Fruit fly (Drosophila melanogaster) whole organism, embryonic: Measurements from ENCODE around the gene Pstk.

Experiments used
- Adf1 ChIP-seq: fragments of 200-800 bp; sonication (Bioruptor generic); IDR thresholded peaks from 2 replicates; pipeline ENCODE4 v1.3.6; 2022; ENCODE audit warnings: missing biosample characterization, missing genetic modification characterization
- CG10267 ChIP-seq: fragments of 200-800 bp; sonication (Bioruptor generic); optimal IDR thresholded peaks from 2 replicates; lab custom pipeline; 2018; ENCODE audit warnings: missing biosample characterization, mild to moderate bottlenecking, missing genetic modification characterization, moderate library complexity
- CG10543 ChIP-seq: fragments of 200-800 bp; sonication (Bioruptor generic); optimal IDR thresholded peaks from 3 replicates; lab custom pipeline; 2017; ENCODE audit warnings: missing biosample characterization, mild to moderate bottlenecking, missing genetic modification characterization, moderate library complexity
- CG11093 ChIP-seq: fragments of 200-800 bp; sonication (Bioruptor generic); IDR thresholded peaks from 3 replicates; pipeline ENCODE4 v1.3.6; 2022; ENCODE audit warnings: missing biosample characterization, missing genetic modification characterization
- CG12659 ChIP-seq: fragments of 200-800 bp; sonication (Bioruptor generic); optimal IDR thresholded peaks from 3 replicates; lab custom pipeline; 2017; ENCODE audit warnings: mild to moderate bottlenecking, missing biosample characterization, missing genetic modification reagents, missing genetic modification characterization
- CG14710 ChIP-seq: fragments of 200-800 bp; sonication (Bioruptor generic); optimal IDR thresholded peaks from 3 replicates; lab custom pipeline; 2019; ENCODE audit warnings: missing biosample characterization, mild to moderate bottlenecking, missing genetic modification characterization, moderate library complexity
- CG15479 ChIP-seq: fragments of 200-800 bp; sonication (Bioruptor generic); optimal IDR thresholded peaks from 3 replicates; lab custom pipeline; 2019; ENCODE audit warnings: missing biosample characterization, mild to moderate bottlenecking, missing genetic modification characterization, moderate library complexity
- CG17385 ChIP-seq: fragments of 200-800 bp; sonication (Bioruptor generic); optimal IDR thresholded peaks from 3 replicates; lab custom pipeline; 2018; ENCODE audit warnings: missing biosample characterization, mild to moderate bottlenecking, missing genetic modification characterization
- CG2116 ChIP-seq: fragments of 200-800 bp; sonication (Bioruptor generic); optimal IDR thresholded peaks from 3 replicates; lab custom pipeline; 2018; ENCODE audit warnings: missing biosample characterization, mild to moderate bottlenecking, missing genetic modification characterization
- CG2712 ChIP-seq: fragments of 200-800 bp; optimal IDR thresholded peaks from 3 replicates; lab custom pipeline; 2019; ENCODE audit warnings: missing biosample characterization, mild to moderate bottlenecking, missing genetic modification characterization, moderate library complexity
- CG31365 ChIP-seq: fragments of 200-800 bp; sonication (Bioruptor generic); optimal IDR thresholded peaks from 2 replicates; lab custom pipeline; 2018; ENCODE audit warnings: missing biosample characterization, mild to moderate bottlenecking, missing genetic modification characterization
- CG34224 ChIP-seq: fragments of 200-800 bp; sonication (Bioruptor generic); IDR thresholded peaks from 3 replicates; pipeline ENCODE4 v1.3.6; 2022; ENCODE audit warnings: missing biosample characterization, missing genetic modification characterization; ENCODE audit not compliant: partially characterized antibody
- CG34376 ChIP-seq: fragments of 200-800 bp; sonication (Bioruptor generic); optimal IDR thresholded peaks from 2 replicates; lab custom pipeline; 2018; ENCODE audit warnings: missing biosample characterization, mild to moderate bottlenecking, missing genetic modification characterization
- CG4820 ChIP-seq: fragments of 200-800 bp; sonication (Bioruptor generic); optimal IDR thresholded peaks from 3 replicates; lab custom pipeline; 2016; ENCODE audit warnings: missing biosample characterization, missing genetic modification characterization
- CG6175 ChIP-seq: fragments of 200-800 bp; sonication (Bioruptor generic); IDR thresholded peaks from 3 replicates; pipeline ENCODE4 v1.3.6; 2022; ENCODE audit warnings: missing biosample characterization, missing genetic modification characterization
- CG8478 ChIP-seq: fragments of >200 bp; optimal IDR thresholded peaks from 2 replicates; lab custom pipeline; 2018
- CG9727 ChIP-seq: fragments of 200-800 bp; sonication (Bioruptor generic); optimal IDR thresholded peaks from 3 replicates; lab custom pipeline; 2017; ENCODE audit warnings: missing biosample characterization, mild to moderate bottlenecking, missing genetic modification characterization
- CG9876 ChIP-seq: fragments of 200-800 bp; sonication (Bioruptor generic); optimal IDR thresholded peaks from 2 replicates; lab custom pipeline; 2016; ENCODE audit warnings: missing biosample characterization, missing genetic modification characterization
- CG9932 ChIP-seq: fragments of 200-800 bp; sonication (Bioruptor generic); IDR thresholded peaks from 2 replicates; pipeline ENCODE4 v1.3.6; 2022; ENCODE audit warnings: missing biosample characterization, missing genetic modification characterization
- D ChIP-seq, 2 experiments: fragments of 200-800 bp in 1 of 2; fragments of >200 bp in 1 of 2; sonication (Bioruptor generic) in 1 of 2; optimal IDR thresholded peaks; 2 replicates in 1 of 2; 3 replicates in 1 of 2; lab custom pipeline; 2017; ENCODE audit warnings: mild to moderate bottlenecking in 1 of 2, missing biosample characterization in 1 of 2, missing genetic modification characterization in 1 of 2, missing genetic modification reagents in 1 of 2
- D19B ChIP-seq: fragments of 200-800 bp; sonication (Bioruptor generic); optimal IDR thresholded peaks from 2 replicates; lab custom pipeline; 2017; ENCODE audit warnings: missing biosample characterization, mild to moderate bottlenecking, missing genetic modification characterization
- Deaf1 ChIP-seq: fragments of 200-800 bp; optimal IDR thresholded peaks from 3 replicates; lab custom pipeline; 2019; ENCODE audit warnings: missing biosample characterization, mild to moderate bottlenecking, missing genetic modification characterization, moderate library complexity
- Dll ChIP-seq: fragments of 200-800 bp; sonication (Bioruptor generic); IDR thresholded peaks from 4 replicates; pipeline ENCODE4 v1.3.6; 2022; ENCODE audit warnings: missing biosample characterization, missing genetic modification characterization; ENCODE audit not compliant: partially characterized antibody
- ERR ChIP-seq: fragments of 200-800 bp; sonication (Bioruptor generic); optimal IDR thresholded peaks from 2 replicates; lab custom pipeline; 2016; ENCODE audit warnings: missing biosample characterization, missing genetic modification characterization
- Fer1 ChIP-seq: fragments of 200-800 bp; sonication (Bioruptor generic); optimal IDR thresholded peaks from 2 replicates; lab custom pipeline; 2017; ENCODE audit warnings: missing biosample characterization, mild to moderate bottlenecking, missing genetic modification characterization
- Gsc ChIP-seq: fragments of 200-800 bp; sonication (Bioruptor generic); IDR thresholded peaks from 2 replicates; pipeline ENCODE4 v1.3.6; 2022; ENCODE audit warnings: missing biosample characterization, missing genetic modification characterization
- H15 ChIP-seq: fragments of 200-800 bp; sonication (Bioruptor generic); IDR thresholded peaks from 3 replicates; pipeline ENCODE4 v1.3.6; 2022; ENCODE audit warnings: missing biosample characterization, missing genetic modification characterization
- HmgZ ChIP-seq: fragments of 200-800 bp; sonication (Bioruptor generic); optimal IDR thresholded peaks from 2 replicates; lab custom pipeline; 2018; ENCODE audit warnings: missing biosample characterization, mild to moderate bottlenecking, missing genetic modification characterization
- Hsf ChIP-seq: fragments of 200-800 bp; sonication (Bioruptor generic); optimal IDR thresholded peaks from 3 replicates; lab custom pipeline; 2016; ENCODE audit warnings: missing biosample characterization, missing genetic modification characterization
- Lpt ChIP-seq: fragments of >200 bp; optimal IDR thresholded peaks from 2 replicates; lab custom pipeline; 2018; ENCODE audit warnings: missing biosample characterization, missing genetic modification characterization
- MESR4 ChIP-seq: fragments of 200-800 bp; sonication (Bioruptor generic); optimal IDR thresholded peaks from 2 replicates; lab custom pipeline; 2018; ENCODE audit warnings: missing biosample characterization, mild to moderate bottlenecking, missing genetic modification characterization, moderate library complexity
- Med ChIP-seq: fragments of 200-800 bp; sonication (Bioruptor generic); peaks from one replicate; lab custom pipeline; 2016; ENCODE audit warnings: missing biosample characterization, missing genetic modification characterization, mild to moderate bottlenecking, inconsistent platforms, moderate library complexity
- TFAM ChIP-seq: fragments of 200-800 bp; sonication (Bioruptor generic); optimal IDR thresholded peaks from 2 replicates; lab custom pipeline; 2017; ENCODE audit warnings: missing biosample characterization, missing genetic modification characterization, inconsistent platforms
- ab ChIP-seq: fragments of 200-800 bp; sonication (Bioruptor generic); optimal IDR thresholded peaks from 2 replicates; lab custom pipeline; 2016; ENCODE audit warnings: missing biosample characterization, missing genetic modification characterization
- caup ChIP-seq: fragments of 200-800 bp; sonication (Bioruptor generic); optimal IDR thresholded peaks from 3 replicates; lab custom pipeline; 2017; ENCODE audit warnings: missing biosample characterization, mild to moderate bottlenecking, missing genetic modification characterization, moderate library complexity; ENCODE audit not compliant: severe bottlenecking
- chinmo ChIP-seq: fragments of 200-800 bp; sonication (Bioruptor generic); IDR thresholded peaks from 4 replicates; pipeline ENCODE4 v1.3.6; 2022; ENCODE audit warnings: missing biosample characterization, missing genetic modification characterization; ENCODE audit not compliant: partially characterized antibody
- croc ChIP-seq: fragments of 200-800 bp; sonication (Bioruptor generic); conservative IDR thresholded peaks from 3 replicates; pipeline ENCODE4 v1.3.6; 2022; ENCODE audit warnings: missing biosample characterization, missing genetic modification characterization
- gsb-n ChIP-seq: fragments of 200-800 bp; sonication (Bioruptor generic); optimal IDR thresholded peaks from 3 replicates; lab custom pipeline; 2018; ENCODE audit warnings: missing biosample characterization, mild to moderate bottlenecking, missing genetic modification characterization
- ind ChIP-seq: fragments of 200-800 bp; sonication (Bioruptor generic); optimal IDR thresholded peaks from 3 replicates; lab custom pipeline; 2016; ENCODE audit warnings: missing biosample characterization, missing genetic modification characterization
- knrl ChIP-seq: fragments of 200-800 bp; sonication (Bioruptor generic); IDR thresholded peaks from 3 replicates; pipeline ENCODE4 v1.3.6; 2022; ENCODE audit warnings: missing biosample characterization, missing genetic modification characterization; ENCODE audit not compliant: partially characterized antibody
- lola ChIP-seq, 3 experiments: fragments of >200 bp in 2 of 3; fragments of 200-800 bp in 1 of 3; sonication (Bioruptor generic) in 1 of 3; optimal IDR thresholded peaks; 2 replicates each; lab custom pipeline; 2017 to 2019; ENCODE audit warnings: missing biosample characterization in 3 of 3, missing genetic modification characterization in 3 of 3, mild to moderate bottlenecking in 1 of 3, moderate library complexity in 1 of 3
- oc ChIP-seq: fragments of 200-800 bp; sonication (Bioruptor generic); optimal IDR thresholded peaks from 2 replicates; lab custom pipeline; 2018; ENCODE audit warnings: missing biosample characterization, mild to moderate bottlenecking, missing genetic modification characterization, moderate library complexity
- phol ChIP-seq: fragments of 200-800 bp; sonication (Bioruptor generic); optimal IDR thresholded peaks from 3 replicates; lab custom pipeline; 2018; ENCODE audit warnings: missing biosample characterization, mild to moderate bottlenecking, missing genetic modification characterization, moderate library complexity
- pros ChIP-seq: fragments of 200-800 bp; sonication (Bioruptor generic); optimal IDR thresholded peaks from 3 replicates; lab custom pipeline; 2019; ENCODE audit warnings: missing biosample characterization, mild to moderate bottlenecking, missing genetic modification characterization, moderate library complexity
- rib ChIP-seq: fragments of 200-800 bp; sonication (Bioruptor generic); IDR thresholded peaks from 2 replicates; pipeline ENCODE4 v1.3.6; 2022; ENCODE audit warnings: missing biosample characterization, missing genetic modification characterization
- sens ChIP-seq: fragments of 200-800 bp; sonication (Bioruptor generic); peaks from one replicate; lab custom pipeline; 2016; ENCODE audit warnings: missing biosample characterization, missing genetic modification characterization
- wor ChIP-seq: fragments of 200-800 bp; sonication (Bioruptor generic); IDR thresholded peaks from 2 replicates; pipeline ENCODE4 v1.3.6; 2022; ENCODE audit warnings: missing biosample characterization, missing genetic modification characterization

The Pstk gene

DNA sequence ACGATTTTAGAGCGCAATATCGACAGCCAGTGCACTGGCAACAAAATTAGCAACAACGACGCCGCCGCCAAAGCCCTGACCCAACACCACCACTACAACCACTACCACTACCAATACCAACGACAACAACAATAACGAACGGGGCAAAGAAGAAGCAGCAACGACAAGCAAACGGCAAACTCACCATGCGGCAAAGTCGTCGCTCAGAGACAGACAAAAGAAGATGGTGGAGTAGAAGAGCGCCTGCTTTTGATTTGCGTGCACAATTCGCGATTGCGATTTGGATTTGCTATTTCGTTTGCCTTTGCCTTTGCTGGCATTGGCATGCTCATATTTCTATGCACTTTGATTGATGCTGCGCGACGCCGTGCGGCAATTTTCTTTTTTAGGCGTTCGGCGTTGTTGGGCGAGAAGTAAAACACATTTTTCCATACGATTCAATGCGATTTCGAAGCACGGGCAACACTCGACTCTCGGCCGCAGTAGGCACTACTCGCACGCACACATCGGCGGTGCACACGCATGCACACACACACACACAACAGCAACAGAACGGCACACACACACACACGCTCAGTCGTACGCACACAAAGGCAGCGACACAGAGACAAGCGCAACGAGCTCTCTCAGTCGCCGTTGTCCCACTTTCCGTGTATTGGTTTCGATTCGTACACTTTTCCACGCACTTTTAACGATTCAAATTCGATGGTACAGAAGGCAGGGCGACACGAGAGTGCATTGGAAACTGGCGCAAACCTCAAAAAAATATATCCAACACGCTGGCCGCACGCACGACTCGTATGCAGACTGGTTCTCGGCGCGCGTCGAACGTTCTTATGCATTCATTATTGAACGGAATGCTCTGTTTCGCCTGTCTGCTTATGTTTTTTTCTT is 19.3 kb upstream of the Pstk start:
- TF ChIP-seq oc (tag; lab: Kevin White, UChicago) (no peak), MESR4 (GFP tag; lab: Kevin White, UChicago) (peak; percentile 90), Gsc (no peak), ab (GFP tag; lab: Kevin White, UChicago) (no peak), rib (peak; percentile 34; the same call in 1 of the 2 replicates), D19B (GFP tag; lab: Kevin White, UChicago) (no peak), CG34376 (peak; percentile 47), TFAM (GFP tag; lab: Kevin White, UChicago) (no peak), ERR (GFP tag; lab: Kevin White, UChicago) (no peak), H15 (GFP tag; lab: Robert Waterston, UW) (no peak), ind (GFP tag; lab: Kevin White, UChicago) (no peak), Dll (GFP tag; lab: Robert Waterston, UW) (0 out of 4 replicates have a peak, but pooled peaks have one; percentile 15), Lpt (GFP tag; lab: Kevin White, UChicago) (no peak), caup (GFP tag; lab: Kevin White, UChicago) (no peak), phol (tag; lab: Kevin White, UChicago) (peak; percentile 56), Fer1 (GFP tag; lab: Kevin White, UChicago) (no peak), chinmo (GFP tag; lab: Robert Waterston, UW) (peak; percentile 88; the same call in 2 of the 4 replicates), pros (peak; percentile 56), Med (peak; percentile 79), CG15479 (GFP tag; lab: Kevin White, UChicago) (peak; percentile 95), Deaf1 (peak; percentile 62), CG8478 (lab: Kevin White, UChicago) (peak; percentile 95), Adf1 (GFP tag; lab: Robert Waterston, UW) (peak; percentile 77), CG12659 (peak; percentile 28), Hsf (GFP tag; lab: Kevin White, UChicago) (no peak), CG34224 (0 out of 3 replicates have a peak, but pooled peaks have one; percentile 21), knrl (GFP tag; lab: Robert Waterston, UW) (no peak), CG14710 (no peak), CG9727 (GFP tag; lab: Kevin White, UChicago) (no peak), CG6175 (GFP tag; lab: Robert Waterston, UW) (0 out of 3 replicates have a peak, but pooled peaks have one; percentile 6), CG9932 (GFP tag; lab: Robert Waterston, UW) (no peak), CG17385 (peak; percentile 93), CG10543 (GFP tag; lab: Kevin White, UChicago) (no peak), CG11093 (no peak), HmgZ (tag; lab: Kevin White, UChicago) (peak; percentile 15), wor (no peak), CG2116 (GFP tag; lab: Kevin White, UChicago) (no peak), CG2712 (tag; lab: Kevin White, UChicago) (no peak), CG31365 (no peak), CG4820 (no peak), sens (peak; percentile 4), gsb-n (no peak), D (optimal IDR thresholded peaks at IDR 0.05; lab: Kevin White, UChicago) (peak; percentile 19), D (GFP tag; optimal IDR thresholded peaks at IDR 0.05; lab: Kevin White, UChicago) (no peak), croc (GFP tag; lab: Robert Waterston, UW) (no peak), lola (GFP tag; optimal IDR thresholded peaks at IDR 0.05; lab: Kevin White, UChicago) (peak in 1 of 3 experiments; percentile 80), CG10267 (tag; lab: Kevin White, UChicago) (no peak), CG9876 (GFP tag; lab: Kevin White, UChicago) (no peak)
